1 fruit fly cellular context compared by ENCODE assay signal in the genomic region with DNA sequence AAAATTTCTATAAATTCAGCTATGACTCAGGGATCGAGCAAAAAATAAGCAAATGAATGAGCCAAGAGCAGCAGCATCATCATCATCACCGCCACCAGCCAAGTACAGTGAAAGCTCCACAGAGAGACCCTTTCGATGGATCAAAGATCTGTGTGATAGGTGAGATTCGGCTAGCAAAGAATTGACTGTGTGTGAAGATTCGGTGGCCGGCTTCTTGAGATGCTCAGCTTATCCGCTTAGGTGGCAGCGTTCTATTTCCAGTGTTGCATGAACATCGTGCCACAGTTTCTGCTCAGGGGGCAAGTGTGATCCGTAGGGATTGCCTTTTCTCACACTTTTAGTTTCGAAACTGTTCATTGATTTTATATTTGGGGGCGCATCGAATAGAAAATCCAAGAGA.
TF ChIP-seq lines count a peak whose summit lies in the region.

No protein-coding gene starts in this region.

TF ChIP-seq in whole organism, embryonic, 481 proteins besides CTCF, POLR2A, EP300 and RAD21 (continued from another document and continues in another):
- TF ChIP-seq Elba2 (GFP tag; optimal IDR thresholded peaks at IDR 0.05; lab: Kevin White, UChicago) = no peak
- no peak for TF ChIP-seq Bdp1 (GFP tag; optimal IDR thresholded peaks at IDR 0.05; lab: Kevin White, UChicago)
- TF ChIP-seq kni (GFP tag; optimal IDR thresholded peaks at IDR 0.05; lab: Kevin White, UChicago) = no peak
- peak; percentile 13 for TF ChIP-seq cwo (GFP tag; optimal IDR thresholded peaks at IDR 0.05; lab: Kevin White, UChicago)
- TF ChIP-seq cg (GFP tag; optimal IDR thresholded peaks at IDR 0.05; lab: Kevin White, UChicago) = no peak
- TF ChIP-seq CG30020 (tag; optimal IDR thresholded peaks at IDR 0.05; lab: Kevin White, UChicago) = no peak
- TF ChIP-seq prd (optimal IDR thresholded peaks at IDR 0.05; lab: Kevin White, UChicago) = no peak
- TF ChIP-seq prd (GFP tag; IDR thresholded peaks at IDR 0.05; lab: Robert Waterston, UW) = no peak
- no peak for TF ChIP-seq Atf3 (GFP tag; optimal IDR thresholded peaks at IDR 0.05; lab: Kevin White, UChicago)
- no peak for TF ChIP-seq zf30C (GFP tag; optimal IDR thresholded peaks at IDR 0.05; lab: Kevin White, UChicago)
- no peak for TF ChIP-seq tll (GFP tag; optimal IDR thresholded peaks at IDR 0.05; lab: Kevin White, UChicago)
- TF ChIP-seq Hmr (GFP tag; optimal IDR thresholded peaks at IDR 0.05; lab: Kevin White, UChicago) = no peak
- TF ChIP-seq Jarid2 (GFP tag; optimal IDR thresholded peaks at IDR 0.05; lab: Kevin White, UChicago) = no peak
- 0 out of 2 replicates have a peak, but pooled peaks have one; percentile 21 for TF ChIP-seq CG16779 (GFP tag; IDR thresholded peaks at IDR 0.05; lab: Robert Waterston, UW)
- TF ChIP-seq Nf-YA (GFP tag; IDR thresholded peaks at IDR 0.05; lab: Robert Waterston, UW) = no peak
- no peak for TF ChIP-seq CG31365 (tag; optimal IDR thresholded peaks at IDR 0.05; lab: Kevin White, UChicago)
- TF ChIP-seq Neu2 (GFP tag; optimal IDR thresholded peaks at IDR 0.05; lab: Kevin White, UChicago; ENCODE audit: borderline replicate concordance) = no peak
- no peak for TF ChIP-seq CG12236 (GFP tag; optimal IDR thresholded peaks at IDR 0.05; lab: Kevin White, UChicago)
- no peak for TF ChIP-seq Ets97D (GFP tag; optimal IDR thresholded peaks at IDR 0.05; lab: Kevin White, UChicago)
- TF ChIP-seq CG2120 (GFP tag; optimal IDR thresholded peaks at IDR 0.05; lab: Kevin White, UChicago) = peak; percentile 43
- TF ChIP-seq CG8281 (tag; optimal IDR thresholded peaks at IDR 0.05; lab: Kevin White, UChicago) = no peak
- TF ChIP-seq CG1233 (GFP tag; optimal IDR thresholded peaks at IDR 0.05; lab: Kevin White, UChicago) = no peak
- no peak for TF ChIP-seq pan (optimal IDR thresholded peaks at IDR 0.05; lab: Kevin White, UChicago)
- peak in 1 of 2 experiments; percentile 30 for TF ChIP-seq pan (GFP tag; optimal IDR thresholded peaks at IDR 0.05 in 1 of 2, IDR thresholded peaks at IDR 0.05 in 1 of 2)
- no peak for TF ChIP-seq CG11085 (GFP tag; IDR thresholded peaks at IDR 0.05; lab: Robert Waterston, UW)
- TF ChIP-seq Sry-β (GFP tag; optimal IDR thresholded peaks at IDR 0.05; lab: Kevin White, UChicago) = no peak
- no peak for TF ChIP-seq dati (GFP tag; IDR thresholded peaks at IDR 0.05; lab: Robert Waterston, UW)
- TF ChIP-seq CG13424 (tag; optimal IDR thresholded peaks at IDR 0.05; lab: Kevin White, UChicago) = no peak
- TF ChIP-seq lola (GFP tag; optimal IDR thresholded peaks at IDR 0.05; lab: Kevin White, UChicago) = no peak
- 0 out of 2 replicates have a peak, but pooled peaks have one; percentile 15 for TF ChIP-seq CG6689 (GFP tag; IDR thresholded peaks at IDR 0.05; lab: Robert Waterston, UW)
- TF ChIP-seq sna (GFP tag; IDR thresholded peaks at IDR 0.05; lab: Robert Waterston, UW; ENCODE audit: partially characterized antibody) = no peak
- no peak for TF ChIP-seq unc-4 (GFP tag; IDR thresholded peaks at IDR 0.05; lab: Robert Waterston, UW; ENCODE audit: partially characterized antibody)
- TF ChIP-seq CG10431 (GFP tag; optimal IDR thresholded peaks at IDR 0.05; lab: Kevin White, UChicago) = no peak
- TF ChIP-seq CG9609 (GFP tag; optimal IDR thresholded peaks at IDR 0.05; lab: Kevin White, UChicago) = no peak
- no peak for TF ChIP-seq Sox100B (GFP tag; optimal IDR thresholded peaks at IDR 0.05; lab: Kevin White, UChicago)
- no peak for TF ChIP-seq sens-2 (GFP tag; IDR thresholded peaks at IDR 0.05; lab: Robert Waterston, UW)
- no peak for TF ChIP-seq CG9215 (GFP tag; IDR thresholded peaks at IDR 0.05; lab: Robert Waterston, UW)
- TF ChIP-seq CG9437 (GFP tag; optimal IDR thresholded peaks at IDR 0.05; lab: Kevin White, UChicago) = no peak
- TF ChIP-seq Trl (optimal IDR thresholded peaks at IDR 0.05; lab: Kevin White, UChicago) = no peak
- no peak for TF ChIP-seq Trl (GFP tag; optimal IDR thresholded peaks at IDR 0.05; lab: Kevin White, UChicago)
- TF ChIP-seq ham (GFP tag; IDR thresholded peaks at IDR 0.05; lab: Robert Waterston, UW) = no peak
- no peak for TF ChIP-seq croc (GFP tag; conservative IDR thresholded peaks at IDR 0.05; lab: Robert Waterston, UW)
- no peak for TF ChIP-seq maf-S (GFP tag; optimal IDR thresholded peaks at IDR 0.05; lab: Kevin White, UChicago)
- TF ChIP-seq exex (tag; optimal IDR thresholded peaks at IDR 0.05; lab: Kevin White, UChicago) = no peak
- TF ChIP-seq unpg (GFP tag; optimal IDR thresholded peaks at IDR 0.05; lab: Kevin White, UChicago) = no peak
- TF ChIP-seq sug (tag; optimal IDR thresholded peaks at IDR 0.05; lab: Kevin White, UChicago) = peak; percentile 6
- no peak for TF ChIP-seq mam (GFP tag; optimal IDR thresholded peaks at IDR 0.05; lab: Kevin White, UChicago)
- TF ChIP-seq HmgD (GFP tag; optimal IDR thresholded peaks at IDR 0.05; lab: Kevin White, UChicago) = no peak
- no peak for TF ChIP-seq stwl (tag; optimal IDR thresholded peaks at IDR 0.05; lab: Kevin White, UChicago)
- no peak for TF ChIP-seq tin (GFP tag; optimal IDR thresholded peaks at IDR 0.05; lab: Kevin White, UChicago)
- no peak for TF ChIP-seq CG13296 (GFP tag; optimal IDR thresholded peaks at IDR 0.05; lab: Kevin White, UChicago)
- no peak for TF ChIP-seq CG8765 (GFP tag; IDR thresholded peaks at IDR 0.05; lab: Robert Waterston, UW)
- no peak for TF ChIP-seq CG11560 (tag; IDR thresholded peaks at IDR 0.05; lab: Robert Waterston, UW)
- TF ChIP-seq CG10462 (GFP tag; optimal IDR thresholded peaks at IDR 0.05; lab: Kevin White, UChicago) = no peak
- no peak for TF ChIP-seq kay (GFP tag; optimal IDR thresholded peaks at IDR 0.05; lab: Kevin White, UChicago)
- TF ChIP-seq br (optimal IDR thresholded peaks at IDR 0.05; lab: Kevin White, UChicago) = no peak
- no peak for TF ChIP-seq CG10366 (GFP tag; IDR thresholded peaks at IDR 0.05; lab: Robert Waterston, UW)
- peak; percentile 54; the same call in 1 of the 3 replicates for TF ChIP-seq ci (GFP tag; IDR thresholded peaks at IDR 0.05; lab: Robert Waterston, UW)
- no peak for TF ChIP-seq ssp (GFP tag; IDR thresholded peaks at IDR 0.05; lab: Robert Waterston, UW)
- no peak for TF ChIP-seq CG7745 (tag; optimal IDR thresholded peaks at IDR 0.05; lab: Kevin White, UChicago)
- TF ChIP-seq inv (GFP tag; IDR thresholded peaks at IDR 0.05; lab: Robert Waterston, UW; ENCODE audit: partially characterized antibody) = no peak
- peak; percentile 4 for TF ChIP-seq CHES-1-like (GFP tag; optimal IDR thresholded peaks at IDR 0.05; lab: Kevin White, UChicago)
- TF ChIP-seq CG31388 (GFP tag; optimal IDR thresholded peaks at IDR 0.05; lab: Kevin White, UChicago) = no peak
- no peak for TF ChIP-seq CG8478 (optimal IDR thresholded peaks at IDR 0.05; lab: Kevin White, UChicago)
- no peak for TF ChIP-seq Meics (GFP tag; optimal IDR thresholded peaks at IDR 0.05; lab: Kevin White, UChicago)
- no peak for TF ChIP-seq odd (GFP tag; optimal IDR thresholded peaks at IDR 0.05; lab: Kevin White, UChicago)
- TF ChIP-seq Ssrp (tag; optimal IDR thresholded peaks at IDR 0.05; lab: Kevin White, UChicago) = no peak
- TF ChIP-seq CG32772 (GFP tag; IDR thresholded peaks at IDR 0.05; lab: Robert Waterston, UW) = no peak
- no peak for TF ChIP-seq Hsf (GFP tag; optimal IDR thresholded peaks at IDR 0.05; lab: Kevin White, UChicago)
- TF ChIP-seq grau (tag; optimal IDR thresholded peaks at IDR 0.05; lab: Kevin White, UChicago) = peak; percentile 91
- TF ChIP-seq CG15601 (tag; optimal IDR thresholded peaks at IDR 0.05; lab: Kevin White, UChicago) = no peak
- TF ChIP-seq dmrt11E (tag; optimal IDR thresholded peaks at IDR 0.05; lab: Kevin White, UChicago) = no peak
- TF ChIP-seq Blimp-1 (GFP tag; optimal IDR thresholded peaks at IDR 0.05; lab: Kevin White, UChicago) = peak; percentile 0
- TF ChIP-seq CG8359 (GFP tag; optimal IDR thresholded peaks at IDR 0.05; lab: Kevin White, UChicago; ENCODE audit: borderline replicate concordance) = no peak
- TF ChIP-seq pzg (GFP tag; optimal IDR thresholded peaks at IDR 0.05; lab: Kevin White, UChicago) = no peak
- no peak for TF ChIP-seq CG7963 (GFP tag; IDR thresholded peaks at IDR 0.05; lab: Robert Waterston, UW; ENCODE audit: partially characterized antibody)
- TF ChIP-seq CG9817 (tag; optimal IDR thresholded peaks at IDR 0.05; lab: Kevin White, UChicago) = no peak
- no peak for TF ChIP-seq Fer1 (GFP tag; optimal IDR thresholded peaks at IDR 0.05; lab: Kevin White, UChicago)
- no peak for TF ChIP-seq CG18764 (GFP tag; optimal IDR thresholded peaks at IDR 0.05; lab: Kevin White, UChicago)
- no peak for TF ChIP-seq trh (GFP tag; optimal IDR thresholded peaks at IDR 0.05; lab: Kevin White, UChicago)
- TF ChIP-seq CG17361 (GFP tag; IDR thresholded peaks at IDR 0.05; lab: Robert Waterston, UW) = no peak
- TF ChIP-seq CG10959 (GFP tag; IDR thresholded peaks at IDR 0.05; lab: Robert Waterston, UW) = no peak
- TF ChIP-seq CG34376 (GFP tag; optimal IDR thresholded peaks at IDR 0.05; lab: Kevin White, UChicago) = no peak
- TF ChIP-seq Opbp (GFP tag; IDR thresholded peaks at IDR 0.05; lab: Robert Waterston, UW; ENCODE audit: partially characterized antibody) = no peak
- no peak for TF ChIP-seq CG16863 (GFP tag; optimal IDR thresholded peaks at IDR 0.05; lab: Kevin White, UChicago)
- TF ChIP-seq CG10274 (GFP tag; optimal IDR thresholded peaks at IDR 0.05; lab: Kevin White, UChicago) = no peak
- no peak for TF ChIP-seq Optix (GFP tag; IDR thresholded peaks at IDR 0.05; lab: Robert Waterston, UW)
- TF ChIP-seq p53 (GFP tag; optimal IDR thresholded peaks at IDR 0.05; lab: Kevin White, UChicago) = no peak
- no peak for TF ChIP-seq pb (GFP tag; optimal IDR thresholded peaks at IDR 0.05; lab: Kevin White, UChicago)
- no peak for TF ChIP-seq CG6272 (GFP tag; IDR thresholded peaks at IDR 0.05; lab: Robert Waterston, UW)
- peak; percentile 13 for TF ChIP-seq her (GFP tag; optimal IDR thresholded peaks at IDR 0.05; lab: Kevin White, UChicago)
- no peak for TF ChIP-seq Abd-B (GFP tag; optimal IDR thresholded peaks at IDR 0.05; lab: Kevin White, UChicago)
- no peak for TF ChIP-seq D (optimal IDR thresholded peaks at IDR 0.05; lab: Kevin White, UChicago)
- TF ChIP-seq D (GFP tag; optimal IDR thresholded peaks at IDR 0.05; lab: Kevin White, UChicago) = no peak
- no peak for TF ChIP-seq CG3407 (GFP tag; optimal IDR thresholded peaks at IDR 0.05; lab: Kevin White, UChicago)
- TF ChIP-seq CG16815 (GFP tag; optimal IDR thresholded peaks at IDR 0.05; lab: Kevin White, UChicago) = no peak
- no peak for TF ChIP-seq vvl (GFP tag; IDR thresholded peaks at IDR 0.05; lab: Robert Waterston, UW)
- no peak for TF ChIP-seq Scr (GFP tag; IDR thresholded peaks at IDR 0.05; lab: Robert Waterston, UW; ENCODE audit: partially characterized antibody)
- peak; percentile 61 for TF ChIP-seq row (GFP tag; IDR thresholded peaks at IDR 0.05; lab: Robert Waterston, UW)
- TF ChIP-seq CG8290 (GFP tag; optimal IDR thresholded peaks at IDR 0.05; lab: Kevin White, UChicago) = no peak
- peak in 1 of 2 experiments; percentile 42 for TF ChIP-seq CG8290 (tag; optimal IDR thresholded peaks at IDR 0.05; lab: Kevin White, UChicago)
- no peak for TF ChIP-seq CG17802 (tag; optimal IDR thresholded peaks at IDR 0.05; lab: Kevin White, UChicago)
- TF ChIP-seq jing (GFP tag; optimal IDR thresholded peaks at IDR 0.05; lab: Kevin White, UChicago) = no peak
- TF ChIP-seq trem (tag; optimal IDR thresholded peaks at IDR 0.05; lab: Kevin White, UChicago) = no peak
- TF ChIP-seq CG15696 (tag; optimal IDR thresholded peaks at IDR 0.05; lab: Kevin White, UChicago) = no peak
- TF ChIP-seq CG12942 (GFP tag; optimal IDR thresholded peaks at IDR 0.05; lab: Kevin White, UChicago) = no peak
- no peak for TF ChIP-seq CG13287 (GFP tag; IDR thresholded peaks at IDR 0.05; lab: Robert Waterston, UW; ENCODE audit: partially characterized antibody)
- TF ChIP-seq disco-r (GFP tag; optimal IDR thresholded peaks at IDR 0.05; lab: Kevin White, UChicago) = no peak
- TF ChIP-seq Mrtf (GFP tag; IDR thresholded peaks at IDR 0.05; lab: Robert Waterston, UW) = no peak
- no peak for TF ChIP-seq ap (GFP tag; IDR thresholded peaks at IDR 0.05; lab: Robert Waterston, UW)
- no peak for TF ChIP-seq ranshi (GFP tag; IDR thresholded peaks at IDR 0.05; lab: Robert Waterston, UW)
- no peak for TF ChIP-seq gfzf (GFP tag; optimal IDR thresholded peaks at IDR 0.05; lab: Kevin White, UChicago)
- TF ChIP-seq Atf6 (GFP tag; IDR thresholded peaks at IDR 0.05; lab: Robert Waterston, UW) = no peak
- TF ChIP-seq CG4328 (GFP tag; optimal IDR thresholded peaks at IDR 0.05; lab: Kevin White, UChicago) = no peak
- TF ChIP-seq Awh (GFP tag; IDR thresholded peaks at IDR 0.05; lab: Robert Waterston, UW) = no peak
- TF ChIP-seq slou (GFP tag; optimal IDR thresholded peaks at IDR 0.05; lab: Kevin White, UChicago) = no peak
- TF ChIP-seq esg (GFP tag; conservative IDR thresholded peaks at IDR 0.05; lab: Robert Waterston, UW) = no peak
- no peak for TF ChIP-seq D19A (tag; optimal IDR thresholded peaks at IDR 0.05; lab: Kevin White, UChicago)
- TF ChIP-seq CG12219 (GFP tag; optimal IDR thresholded peaks at IDR 0.05; lab: Kevin White, UChicago) = no peak
- TF ChIP-seq CG30431 (GFP tag; optimal IDR thresholded peaks at IDR 0.05; lab: Kevin White, UChicago) = no peak
- no peak for TF ChIP-seq Oaz (GFP tag; IDR thresholded peaks at IDR 0.05; lab: Robert Waterston, UW)
- TF ChIP-seq rib (GFP tag; IDR thresholded peaks at IDR 0.05; lab: Robert Waterston, UW) = no peak
- no peak for TF ChIP-seq CG12104 (GFP tag; optimal IDR thresholded peaks at IDR 0.05; lab: Kevin White, UChicago)
- 0 out of 2 replicates have a peak, but pooled peaks have one; percentile 6 for TF ChIP-seq peb (GFP tag; IDR thresholded peaks at IDR 0.05; lab: Robert Waterston, UW)
- no peak for TF ChIP-seq CG11695 (GFP tag; IDR thresholded peaks at IDR 0.05; lab: Robert Waterston, UW)
- no peak for TF ChIP-seq emc (GFP tag; optimal IDR thresholded peaks at IDR 0.05; lab: Kevin White, UChicago)
- TF ChIP-seq CG9727 (GFP tag; optimal IDR thresholded peaks at IDR 0.05; lab: Kevin White, UChicago) = no peak
- no peak for TF ChIP-seq Ptx1 (GFP tag; IDR thresholded peaks at IDR 0.05; lab: Robert Waterston, UW)
- TF ChIP-seq CG7928 (GFP tag; optimal IDR thresholded peaks at IDR 0.05; lab: Kevin White, UChicago) = no peak
- TF ChIP-seq sr (GFP tag; IDR thresholded peaks at IDR 0.05; lab: Robert Waterston, UW) = no peak
- peak; percentile 0 for TF ChIP-seq Nf-YC (tag; optimal IDR thresholded peaks at IDR 0.05; lab: Kevin White, UChicago)
- no peak for TF ChIP-seq CG18599 (GFP tag; optimal IDR thresholded peaks at IDR 0.05; lab: Kevin White, UChicago)
- no peak for TF ChIP-seq bigmax (GFP tag; optimal IDR thresholded peaks at IDR 0.05; lab: Kevin White, UChicago)
- TF ChIP-seq Rfx (GFP tag; IDR thresholded peaks at IDR 0.05; lab: Robert Waterston, UW) = peak; percentile 60
